Fruit fly (Drosophila melanogaster): Measurements from ENCODE around the gene CG31704.

CG31704 gene

DNA sequence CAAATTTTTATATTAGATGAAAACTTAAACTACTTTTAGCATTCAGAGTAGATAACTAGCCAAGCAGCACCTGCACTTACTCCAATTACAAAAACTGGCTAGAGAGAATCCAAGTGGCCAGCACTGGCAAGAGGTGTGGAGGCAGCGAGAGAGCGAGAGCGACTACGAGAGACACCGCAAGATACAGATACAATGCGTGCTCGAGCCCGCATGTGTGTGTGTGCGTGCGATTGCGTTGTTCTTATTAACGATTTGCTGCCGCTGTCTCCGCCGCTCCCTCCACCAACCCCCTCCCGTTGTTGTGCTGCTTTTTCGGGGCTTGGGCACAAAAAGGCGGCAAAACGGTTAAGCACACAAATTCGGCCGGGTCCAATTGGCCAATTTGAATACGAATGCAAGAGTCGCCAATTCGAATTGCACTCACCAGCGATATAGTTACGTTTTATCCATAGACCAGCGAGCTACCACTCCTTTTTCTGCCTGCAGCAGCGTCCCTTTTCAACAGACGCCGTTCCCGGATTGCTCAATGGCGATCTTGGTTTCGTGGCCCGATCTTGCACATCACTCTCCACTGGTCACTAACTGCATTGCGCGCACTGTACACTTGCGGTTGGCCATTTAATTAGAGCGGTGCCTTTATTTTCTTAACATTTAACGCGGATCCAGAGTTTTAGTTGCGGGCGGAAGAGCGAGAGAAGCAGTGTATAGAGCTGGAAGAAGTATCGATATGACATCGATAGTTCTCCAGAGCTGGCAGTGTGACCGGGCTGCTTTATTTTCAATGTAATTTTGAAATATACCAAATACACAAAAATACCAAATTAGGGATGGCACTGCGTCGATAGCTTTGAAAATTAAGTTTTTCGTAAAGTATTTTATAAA is 31.5 kb upstream of the CG31704 start, which contains the start of gene crol (continued):
- TF ChIP-seq lola (GFP tag; optimal IDR thresholded peaks at IDR 0.05) (peak in 1 of 3 experiments; percentile 13), CG8290 (GFP tag; optimal IDR thresholded peaks at IDR 0.05) (no peak), CG8290 (tag; optimal IDR thresholded peaks at IDR 0.05) (peak in 1 of 2 experiments; percentile 64), CG14860 (GFP tag; IDR thresholded peaks at IDR 0.05; ENCODE audit: partially characterized antibody) (peak; percentile 59), CG10979 (tag; optimal IDR thresholded peaks at IDR 0.05) (peak; percentile 27), Nf-YB (GFP tag; optimal IDR thresholded peaks at IDR 0.05) (peak; percentile 36), CG6689 (GFP tag; IDR thresholded peaks at IDR 0.05) (0 out of 2 replicates have a peak, but pooled peaks have one; percentile 8), CG7987 (GFP tag; optimal IDR thresholded peaks at IDR 0.05) (peak; percentile 24), CG15696 (tag; optimal IDR thresholded peaks at IDR 0.05) (peak; percentile 17), vvl (GFP tag; IDR thresholded peaks at IDR 0.05) (peak; percentile 21; the same call in 1 of the 2 replicates), CG7963 (GFP tag; IDR thresholded peaks at IDR 0.05; ENCODE audit: partially characterized antibody) (peak; percentile 74), pros (GFP tag; optimal IDR thresholded peaks at IDR 0.05) (peak; percentile 89), stc (GFP tag; IDR thresholded peaks at IDR 0.05) (no peak), Dip3 (GFP tag; optimal IDR thresholded peaks at IDR 0.05) (no peak), nerfin-2 (GFP tag; IDR thresholded peaks at IDR 0.05; ENCODE audit: partially characterized antibody) (peak; percentile 62; the same call in 1 of the 2 replicates), insv (GFP tag; optimal IDR thresholded peaks at IDR 0.05) (peak in 1 of 2 experiments; percentile 82), CG17186 (GFP tag; optimal IDR thresholded peaks at IDR 0.05) (no peak), tna (GFP tag; IDR thresholded peaks at IDR 0.05; ENCODE audit: partially characterized antibody) (peak; percentile 55), Camta (GFP tag; optimal IDR thresholded peaks at IDR 0.05) (no peak), Lhr (GFP tag; optimal IDR thresholded peaks at IDR 0.05) (peak; percentile 83), MESR4 (GFP tag; optimal IDR thresholded peaks at IDR 0.05) (peak; percentile 89), CG2129 (GFP tag; IDR thresholded peaks at IDR 0.05; ENCODE audit: partially characterized antibody) (peak; percentile 61), slbo (GFP tag; IDR thresholded peaks at IDR 0.05) (peak; percentile 48), bsh (GFP tag; optimal IDR thresholded peaks at IDR 0.05) (peak in 1 of 2 experiments; percentile 17), pzg (GFP tag; optimal IDR thresholded peaks at IDR 0.05) (peak; percentile 81), nom (GFP tag; optimal IDR thresholded peaks at IDR 0.05) (peak; percentile 66), cad (GFP tag; optimal IDR thresholded peaks at IDR 0.05) (no peak), run (tag; optimal IDR thresholded peaks at IDR 0.05) (no peak), Ssrp (tag; optimal IDR thresholded peaks at IDR 0.05) (peak; percentile 15), CG15514 (GFP tag; optimal IDR thresholded peaks at IDR 0.05) (peak; percentile 70), CG2116 (GFP tag; optimal IDR thresholded peaks at IDR 0.05) (peak; percentile 57), kni (GFP tag; optimal IDR thresholded peaks at IDR 0.05) (peak; percentile 93), ci (GFP tag; IDR thresholded peaks at IDR 0.05) (peak; percentile 65), ham (GFP tag; IDR thresholded peaks at IDR 0.05) (no peak), fd3F (GFP tag; optimal IDR thresholded peaks at IDR 0.05) (no peak), NFAT (GFP tag; IDR thresholded peaks at IDR 0.05) (peak; percentile 53; the same call in 1 of the 2 replicates), ase (GFP tag; IDR thresholded peaks at IDR 0.05) (no peak), sob (GFP tag; IDR thresholded peaks at IDR 0.05) (peak; percentile 52), zen (tag; optimal IDR thresholded peaks at IDR 0.05) (no peak), vnd (GFP tag; IDR thresholded peaks at IDR 0.05; ENCODE audit: partially characterized antibody) (peak; percentile 72), CG12659 (GFP tag; optimal IDR thresholded peaks at IDR 0.05) (peak; percentile 76), CG16813 (GFP tag; IDR thresholded peaks at IDR 0.05; ENCODE audit: partially characterized antibody) (peak; percentile 86), pfk (GFP tag; optimal IDR thresholded peaks at IDR 0.05) (no peak), Rx (GFP tag; IDR thresholded peaks at IDR 0.05) (no peak), CG10209 (GFP tag; optimal IDR thresholded peaks at IDR 0.05) (peak; percentile 2), tap (tag; optimal IDR thresholded peaks at IDR 0.05) (peak; percentile 30)
